Fruit fly (Drosophila melanogaster) whole organism, embryonic: Measurements from ENCODE around the gene Ns1.

Source experiments
- ATbp ChIP-seq: fragments of 200-800 bp; sonication (Bioruptor generic); optimal IDR thresholded peaks from 2 replicates; lab custom pipeline; 2017; ENCODE audit warnings: missing biosample characterization, mild to moderate bottlenecking, missing genetic modification characterization, missing genetic modification reagents
- Ada2b ChIP-seq: fragments of 200-800 bp; sonication (Bioruptor generic); IDR thresholded peaks from 2 replicates; pipeline ENCODE4 v1.3.6; 2022; ENCODE audit warnings: missing biosample characterization, missing genetic modification characterization
- Antp ChIP-seq: fragments of 200-800 bp; sonication (Bioruptor generic); optimal IDR thresholded peaks from 3 replicates; lab custom pipeline; 2016; ENCODE audit warnings: missing biosample characterization, missing genetic modification characterization
- Atf-2 ChIP-seq: fragments of 200-800 bp; sonication (Bioruptor generic); optimal IDR thresholded peaks from 2 replicates; lab custom pipeline; 2016; ENCODE audit warnings: missing biosample characterization, missing genetic modification characterization
- BEAF-32 ChIP-seq: fragments of 200-800 bp; sonication (Bioruptor generic); optimal IDR thresholded peaks from 3 replicates; lab custom pipeline; 2017; ENCODE audit warnings: missing biosample characterization, missing genetic modification characterization, mild to moderate bottlenecking, moderate library complexity, missing genetic modification reagents
- BtbVII ChIP-seq: fragments of 200-800 bp; sonication (Bioruptor generic); optimal IDR thresholded peaks from 3 replicates; lab custom pipeline; 2017; ENCODE audit warnings: missing biosample characterization, mild to moderate bottlenecking, missing genetic modification characterization
- C15 ChIP-seq: fragments of 200-800 bp; sonication (Bioruptor generic); IDR thresholded peaks from 3 replicates; pipeline ENCODE4 v1.3.6; 2022; ENCODE audit warnings: missing biosample characterization, missing genetic modification characterization
- CG10654 ChIP-seq: fragments of 200-800 bp; sonication (Bioruptor generic); optimal IDR thresholded peaks from 2 replicates; lab custom pipeline; 2016; ENCODE audit warnings: missing biosample characterization, missing genetic modification characterization
- CG11247 ChIP-seq: fragments of 200-800 bp; sonication (Bioruptor generic); IDR thresholded peaks from 2 replicates; pipeline ENCODE4 v1.3.6; 2022; ENCODE audit warnings: missing biosample characterization, missing genetic modification characterization
- CG11695 ChIP-seq: fragments of 200-800 bp; sonication (Bioruptor generic); IDR thresholded peaks from 3 replicates; pipeline ENCODE4 v1.3.6; 2022; ENCODE audit warnings: missing biosample characterization, missing genetic modification characterization
- CG15479 ChIP-seq: fragments of 200-800 bp; sonication (Bioruptor generic); optimal IDR thresholded peaks from 3 replicates; lab custom pipeline; 2019; ENCODE audit warnings: missing biosample characterization, mild to moderate bottlenecking, missing genetic modification characterization, moderate library complexity
- CG17612 ChIP-seq: fragments of 200-800 bp; sonication (Bioruptor generic); IDR thresholded peaks from 2 replicates; pipeline ENCODE4 v1.3.6; 2022; ENCODE audit warnings: missing biosample characterization, missing genetic modification characterization
- CG2116 ChIP-seq: fragments of 200-800 bp; sonication (Bioruptor generic); optimal IDR thresholded peaks from 3 replicates; lab custom pipeline; 2018; ENCODE audit warnings: missing biosample characterization, mild to moderate bottlenecking, missing genetic modification characterization
- CG2889 ChIP-seq: fragments of 200-800 bp; sonication (Bioruptor generic); IDR thresholded peaks from 3 replicates; pipeline ENCODE4 v1.3.6; 2022; ENCODE audit warnings: missing biosample characterization, missing genetic modification characterization
- CG31388 ChIP-seq: fragments of 200-800 bp; sonication (Bioruptor generic); optimal IDR thresholded peaks from 2 replicates; lab custom pipeline; 2016; ENCODE audit warnings: missing biosample characterization, missing genetic modification characterization
- CG3281 ChIP-seq: fragments of 200-800 bp; sonication (Bioruptor generic); optimal IDR thresholded peaks from 3 replicates; lab custom pipeline; 2017; ENCODE audit warnings: missing biosample characterization, mild to moderate bottlenecking, missing genetic modification characterization
- CG33213 ChIP-seq: fragments of 200-800 bp; sonication (Bioruptor generic); optimal IDR thresholded peaks from 3 replicates; lab custom pipeline; 2016; ENCODE audit warnings: missing biosample characterization, missing genetic modification characterization
- CG33557 ChIP-seq: fragments of 200-800 bp; sonication (Bioruptor generic); optimal IDR thresholded peaks from 2 replicates; lab custom pipeline; 2019; ENCODE audit warnings: missing biosample characterization, mild to moderate bottlenecking, missing genetic modification characterization, moderate library complexity
- CG43689 ChIP-seq: fragments of 200-800 bp; sonication (Bioruptor generic); IDR thresholded peaks from 2 replicates; pipeline ENCODE4 v1.3.6; 2022; ENCODE audit warnings: missing biosample characterization, missing genetic modification characterization
- CG4404 ChIP-seq: fragments of 200-800 bp; sonication (Bioruptor generic); IDR thresholded peaks from 2 replicates; pipeline ENCODE4 v1.3.6; 2022; ENCODE audit warnings: missing biosample characterization, missing genetic modification characterization
- CG6254 ChIP-seq: fragments of 200-800 bp; sonication (Bioruptor generic); optimal IDR thresholded peaks from 3 replicates; lab custom pipeline; 2017; ENCODE audit warnings: mild to moderate bottlenecking, missing biosample characterization, missing genetic modification reagents, missing genetic modification characterization
- CG6272 ChIP-seq: fragments of 200-800 bp; sonication (Bioruptor generic); IDR thresholded peaks from 2 replicates; pipeline ENCODE4 v1.3.6; 2022; ENCODE audit warnings: missing biosample characterization, missing genetic modification characterization
- Dad ChIP-seq: fragments of 200-800 bp; sonication (Bioruptor generic); optimal IDR thresholded peaks from 3 replicates; lab custom pipeline; 2016; ENCODE audit warnings: missing biosample characterization, missing genetic modification characterization
- E2f1 ChIP-seq: fragments of 200-800 bp; sonication (Bioruptor generic); IDR thresholded peaks from 2 replicates; pipeline ENCODE4 v1.3.6; 2022; ENCODE audit warnings: missing biosample characterization, missing genetic modification characterization
- E2f2 ChIP-seq: fragments of 200-800 bp; sonication (Bioruptor generic); IDR thresholded peaks from 2 replicates; pipeline ENCODE4 v1.3.6; 2022; ENCODE audit warnings: missing biosample characterization, missing genetic modification characterization
- Fer3 ChIP-seq: fragments of 200-800 bp; sonication (Bioruptor generic); optimal IDR thresholded peaks from 2 replicates; lab custom pipeline; 2018; ENCODE audit warnings: missing biosample characterization, mild to moderate bottlenecking, missing genetic modification characterization, moderate library complexity
- GATAe ChIP-seq: fragments of 200-800 bp; sonication (Bioruptor generic); conservative IDR thresholded peaks from 2 replicates; pipeline ENCODE4 v1.3.6; 2022; ENCODE audit warnings: missing biosample characterization, missing genetic modification characterization
- HHEX ChIP-seq: fragments of 200-800 bp; sonication (Bioruptor generic); optimal IDR thresholded peaks from 3 replicates; lab custom pipeline; 2017; ENCODE audit warnings: missing biosample characterization, mild to moderate bottlenecking, missing genetic modification characterization, missing genetic modification reagents
- MBD-R2 ChIP-seq: fragments of 200-800 bp; sonication (Bioruptor generic); IDR thresholded peaks from 2 replicates; pipeline ENCODE4 v1.3.6; 2022; ENCODE audit warnings: missing biosample characterization, missing genetic modification characterization
- NK7.1 ChIP-seq: fragments of 200-800 bp; sonication (Bioruptor generic); optimal IDR thresholded peaks from 3 replicates; lab custom pipeline; 2016; ENCODE audit warnings: missing biosample characterization, missing genetic modification characterization
- abd-A ChIP-seq: fragments of 200-800 bp; sonication (Bioruptor generic); optimal IDR thresholded peaks from 3 replicates; lab custom pipeline; 2019; ENCODE audit warnings: missing biosample characterization, mild to moderate bottlenecking, missing genetic modification characterization, moderate library complexity
- ap ChIP-seq: fragments of 200-800 bp; sonication (Bioruptor generic); IDR thresholded peaks from 2 replicates; pipeline ENCODE4 v1.3.6; 2022; ENCODE audit warnings: missing biosample characterization, missing genetic modification characterization
- ash1 ChIP-seq: fragments of 200-800 bp; sonication (Bioruptor generic); optimal IDR thresholded peaks from 2 replicates; lab custom pipeline; 2018; ENCODE audit warnings: missing biosample characterization, mild to moderate bottlenecking, missing genetic modification characterization
- cad ChIP-seq: fragments of >200 bp; optimal IDR thresholded peaks from 2 replicates; lab custom pipeline; 2017; ENCODE audit warnings: missing biosample characterization, missing genetic modification characterization
- cato ChIP-seq: fragments of 200-800 bp; sonication (Bioruptor generic); optimal IDR thresholded peaks from 2 replicates; lab custom pipeline; 2016; ENCODE audit warnings: missing biosample characterization, missing genetic modification characterization, borderline replicate concordance
- chinmo ChIP-seq: fragments of 200-800 bp; sonication (Bioruptor generic); IDR thresholded peaks from 4 replicates; pipeline ENCODE4 v1.3.6; 2022; ENCODE audit warnings: missing biosample characterization, missing genetic modification characterization; ENCODE audit not compliant: partially characterized antibody
- croc ChIP-seq: fragments of 200-800 bp; sonication (Bioruptor generic); conservative IDR thresholded peaks from 3 replicates; pipeline ENCODE4 v1.3.6; 2022; ENCODE audit warnings: missing biosample characterization, missing genetic modification characterization
- fd96Cb ChIP-seq: fragments of 200-800 bp; sonication (Bioruptor generic); optimal IDR thresholded peaks from 2 replicates; lab custom pipeline; 2018; ENCODE audit warnings: missing biosample characterization, mild to moderate bottlenecking, missing genetic modification characterization, moderate library complexity
- gem ChIP-seq: fragments of 200-800 bp; sonication (Bioruptor generic); optimal IDR thresholded peaks from 2 replicates; lab custom pipeline; 2019; ENCODE audit warnings: missing biosample characterization, mild to moderate bottlenecking, missing genetic modification characterization, moderate library complexity
- gfzf ChIP-seq: fragments of 200-800 bp; sonication (Bioruptor generic); optimal IDR thresholded peaks from 2 replicates; lab custom pipeline; 2016; ENCODE audit warnings: missing biosample characterization, mild to moderate bottlenecking, missing genetic modification characterization, moderate library complexity
- jing ChIP-seq: fragments of 200-800 bp; sonication (Bioruptor generic); optimal IDR thresholded peaks from 2 replicates; lab custom pipeline; 2018; ENCODE audit warnings: missing biosample characterization, mild to moderate bottlenecking, missing genetic modification characterization
- lab ChIP-seq: fragments of 200-800 bp; sonication (Bioruptor generic); optimal IDR thresholded peaks from 3 replicates; lab custom pipeline; 2017; ENCODE audit warnings: missing biosample characterization, missing genetic modification characterization, mild to moderate bottlenecking, moderate library complexity, missing genetic modification reagents
- phol ChIP-seq: fragments of 200-800 bp; sonication (Bioruptor generic); optimal IDR thresholded peaks from 3 replicates; lab custom pipeline; 2018; ENCODE audit warnings: missing biosample characterization, mild to moderate bottlenecking, missing genetic modification characterization, moderate library complexity
- pros ChIP-seq: fragments of 200-800 bp; sonication (Bioruptor generic); optimal IDR thresholded peaks from 3 replicates; lab custom pipeline; 2019; ENCODE audit warnings: missing biosample characterization, mild to moderate bottlenecking, missing genetic modification characterization, moderate library complexity
- sens-2 ChIP-seq: fragments of 200-800 bp; sonication (Bioruptor generic); IDR thresholded peaks from 2 replicates; pipeline ENCODE4 v1.3.6; 2022; ENCODE audit warnings: missing biosample characterization, missing genetic modification characterization
- sima ChIP-seq: fragments of 200-800 bp; sonication (Bioruptor generic); optimal IDR thresholded peaks from 2 replicates; lab custom pipeline; 2016; ENCODE audit warnings: missing biosample characterization, missing genetic modification characterization
- slbo ChIP-seq: fragments of 200-800 bp; sonication (Bioruptor generic); IDR thresholded peaks from 2 replicates; pipeline ENCODE4 v1.3.6; 2022; ENCODE audit warnings: missing biosample characterization, missing genetic modification characterization
- sr ChIP-seq: fragments of 200-800 bp; sonication (Bioruptor generic); IDR thresholded peaks from 3 replicates; pipeline ENCODE4 v1.3.6; 2022; ENCODE audit warnings: missing biosample characterization, missing genetic modification characterization
- ttk ChIP-seq: fragments of 200-800 bp; sonication (Bioruptor generic); IDR thresholded peaks from 2 replicates; pipeline ENCODE4 v2.1.2; 2022; ENCODE audit warnings: missing biosample characterization, missing genetic modification characterization
- usp ChIP-seq: fragments of >200 bp; optimal IDR thresholded peaks from 2 replicates; lab custom pipeline; 2017; ENCODE audit warnings: missing biosample characterization, missing genetic modification characterization
- z ChIP-seq: fragments of 200-800 bp; sonication (Bioruptor generic); IDR thresholded peaks from 3 replicates; pipeline ENCODE4 v1.3.6; 2022; ENCODE audit warnings: missing biosample characterization, missing genetic modification characterization

Gene Ns1

DNA sequence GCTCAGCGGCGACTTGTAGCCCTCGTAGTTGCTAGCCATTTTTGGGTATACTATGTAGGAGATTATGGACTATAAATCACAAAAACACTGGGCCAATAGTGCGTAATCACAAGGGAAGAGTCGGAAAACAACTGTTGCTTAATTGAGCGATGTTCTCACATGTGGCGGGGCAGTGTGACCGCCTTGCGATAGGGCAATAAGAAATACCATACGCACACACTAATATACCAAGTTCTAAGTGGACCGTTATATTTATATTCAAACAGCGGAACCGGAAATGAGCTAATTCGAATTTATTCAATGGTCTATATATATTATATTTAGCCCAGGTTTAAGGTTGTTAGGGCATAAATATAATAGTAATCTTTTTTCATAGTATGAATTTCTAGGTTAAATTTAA, 51.5 kb downstream of the Ns1 start, which contains the start of gene Adsl (continued):
- TF ChIP-seq usp (GFP tag; lab: Kevin White, UChicago) (no peak), BEAF-32 (peak; percentile 57), HHEX (peak; percentile 79), Antp (GFP tag; lab: Kevin White, UChicago) (no peak), Ada2b (GFP tag; lab: Robert Waterston, UW) (peak; percentile 19; the same call in 1 of the 2 replicates), BtbVII (GFP tag; lab: Kevin White, UChicago) (peak; percentile 76), E2f2 (GFP tag; lab: Robert Waterston, UW) (peak; percentile 68), ATbp (GFP tag; lab: Kevin White, UChicago) (peak; percentile 78), E2f1 (peak; percentile 21; the same call in 1 of the 2 replicates), CG4404 (no peak), CG33557 (GFP tag; lab: Kevin White, UChicago) (peak; percentile 75), ash1 (GFP tag; lab: Kevin White, UChicago) (peak; percentile 5), cato (peak; percentile 3), MBD-R2 (GFP tag; lab: Robert Waterston, UW) (peak; percentile 71), fd96Cb (no peak), slbo (GFP tag; lab: Robert Waterston, UW) (0 out of 2 replicates have a peak, but pooled peaks have one; percentile 11), abd-A (no peak), jing (GFP tag; lab: Kevin White, UChicago) (no peak), sens-2 (GFP tag; lab: Robert Waterston, UW) (0 out of 2 replicates have a peak, but pooled peaks have one; percentile 23), CG43689 (GFP tag; lab: Robert Waterston, UW) (no peak), sima (GFP tag; lab: Kevin White, UChicago) (no peak), phol (tag; lab: Kevin White, UChicago) (peak; percentile 77), cad (GFP tag; lab: Kevin White, UChicago) (no peak), CG6272 (GFP tag; lab: Robert Waterston, UW) (no peak), sr (GFP tag; lab: Robert Waterston, UW) (no peak), pros (no peak), CG33213 (GFP tag; lab: Kevin White, UChicago) (peak; percentile 70), CG10654 (peak; percentile 26), CG3281 (GFP tag; lab: Kevin White, UChicago) (peak; percentile 83), gem (tag; lab: Kevin White, UChicago) (no peak), CG15479 (GFP tag; lab: Kevin White, UChicago) (peak; percentile 5), chinmo (GFP tag; lab: Robert Waterston, UW) (0 out of 4 replicates have a peak, but pooled peaks have one; percentile 38), croc (GFP tag; lab: Robert Waterston, UW) (0 out of 3 replicates have a peak, but pooled peaks have one; percentile 20), Atf-2 (GFP tag; lab: Kevin White, UChicago) (no peak), CG6254 (GFP tag; lab: Kevin White, UChicago) (peak; percentile 79), NK7.1 (GFP tag; lab: Kevin White, UChicago) (no peak), Dad (GFP tag; lab: Kevin White, UChicago) (peak; percentile 33), CG2889 (GFP tag; lab: Robert Waterston, UW) (no peak), C15 (no peak), Fer3 (tag; lab: Kevin White, UChicago) (no peak), z (GFP tag; lab: Robert Waterston, UW) (0 out of 3 replicates have a peak, but pooled peaks have one; percentile 9), CG11247 (no peak), CG11695 (no peak), CG17612 (GFP tag; lab: Robert Waterston, UW) (no peak), ap (GFP tag; lab: Robert Waterston, UW) (no peak), CG31388 (GFP tag; lab: Kevin White, UChicago) (no peak), ttk (GFP tag; lab: Robert Waterston, UW) (no peak), gfzf (GFP tag; lab: Kevin White, UChicago) (peak; percentile 78), lab (GFP tag; lab: Kevin White, UChicago) (peak; percentile 82), GATAe (no peak), CG2116 (GFP tag; lab: Kevin White, UChicago) (peak; percentile 80)
